Worm (Caenorhabditis elegans) whole organism, L3 larva: ENCODE measurements around the gene gtf-2F1.

Experiments
- ZK546.5 ChIP-seq: sonication (generic microtip); optimal IDR thresholded peaks from 2 replicates; lab custom pipeline; 2017; ENCODE audit warnings: missing biosample characterization, missing genetic modification characterization
- aly-2 ChIP-seq: fragments of 150-350 bp; optimal IDR thresholded peaks from 2 replicates; lab custom pipeline; 2014; ENCODE audit warnings: missing biosample characterization, missing genetic modification characterization
- ama-1 ChIP-seq: fragments of 150-350 bp; optimal IDR thresholded peaks from 2 replicates; lab custom pipeline; 2018
- ceh-28 ChIP-seq: fragments of 150-350 bp; optimal IDR thresholded peaks from 2 replicates; lab custom pipeline; 2014; ENCODE audit warnings: missing biosample characterization, missing genetic modification reagents, missing genetic modification characterization
- ceh-9 ChIP-seq: sonication (generic microtip); optimal IDR thresholded peaks from 2 replicates; lab custom pipeline; 2018; ENCODE audit warnings: missing biosample characterization, missing genetic modification characterization
- daf-12 ChIP-seq: fragments of 150-350 bp; optimal IDR thresholded peaks from 2 replicates; lab custom pipeline; 2014; ENCODE audit warnings: missing biosample characterization, missing genetic modification reagents, missing genetic modification characterization
- egl-27 ChIP-seq: sonication (generic microtip); optimal IDR thresholded peaks from 4 replicates; lab custom pipeline; 2017; ENCODE audit warnings: missing biosample characterization, missing genetic modification reagents, missing genetic modification characterization
- egl-5 ChIP-seq: fragments of 150-350 bp; optimal IDR thresholded peaks from 2 replicates; lab custom pipeline; 2017; ENCODE audit warnings: missing biosample characterization, missing genetic modification reagents, missing genetic modification characterization, inconsistent platforms
- elt-1 ChIP-seq: fragments of 150-350 bp; optimal IDR thresholded peaks from 2 replicates; lab custom pipeline; 2014; ENCODE audit warnings: missing biosample characterization, missing genetic modification characterization
- elt-2 ChIP-seq: sonication (generic microtip); optimal IDR thresholded peaks from 2 replicates; lab custom pipeline; 2016; ENCODE audit warnings: missing genetic modification reagents, mild to moderate bottlenecking, missing genetic modification characterization, missing compliant biosample characterization
- elt-3 ChIP-seq, 3 experiments: fragments of 150-350 bp in 1 of 3; sonication (generic microtip) in 2 of 3; optimal IDR thresholded peaks; 2 replicates in 2 of 3; 4 replicates in 1 of 3; lab custom pipeline; 2014 to 2017; ENCODE audit warnings: missing biosample characterization in 3 of 3, missing genetic modification characterization in 3 of 3
- eor-1 ChIP-seq, 2 experiments: fragments of 150-350 bp; optimal IDR thresholded peaks; 2 replicates each; lab custom pipeline; 2014 to 2018; ENCODE audit warnings: missing biosample characterization in 2 of 2, missing genetic modification characterization in 2 of 2
- fkh-10 ChIP-seq: sonication (generic microtip); optimal IDR thresholded peaks from 2 replicates; lab custom pipeline; 2017; ENCODE audit warnings: missing biosample characterization, missing genetic modification reagents, missing genetic modification characterization
- fkh-2 ChIP-seq: fragments of 150-350 bp; optimal IDR thresholded peaks from 2 replicates; lab custom pipeline; 2014; ENCODE audit warnings: missing biosample characterization, missing genetic modification reagents, missing genetic modification characterization
- hmg-11 ChIP-seq: sonication (generic microtip); optimal IDR thresholded peaks from 2 replicates; lab custom pipeline; 2016; ENCODE audit warnings: missing genetic modification characterization, missing compliant biosample characterization
- lin-15B ChIP-seq: fragments of 150-350 bp; optimal IDR thresholded peaks from 2 replicates; lab custom pipeline; 2014; ENCODE audit warnings: missing biosample characterization, missing genetic modification characterization
- lin-39 ChIP-seq: fragments of 150-350 bp; optimal IDR thresholded peaks from 2 replicates; lab custom pipeline; 2018; ENCODE audit warnings: missing biosample characterization, missing genetic modification reagents, missing genetic modification characterization
- lsy-12 ChIP-seq: sonication (generic microtip); optimal IDR thresholded peaks from 2 replicates; lab custom pipeline; 2016; ENCODE audit warnings: mild to moderate bottlenecking, missing genetic modification characterization, missing compliant biosample characterization
- mml-1 ChIP-seq: fragments of 150-350 bp; sonication (generic microtip); optimal IDR thresholded peaks from 3 replicates; lab custom pipeline; 2014; ENCODE audit warnings: missing biosample characterization, missing genetic modification characterization
- nfya-1 ChIP-seq: sonication (generic microtip); optimal IDR thresholded peaks from 2 replicates; lab custom pipeline; 2017; ENCODE audit warnings: missing genetic modification characterization, mild to moderate bottlenecking, missing compliant biosample characterization, antibody characterized with exemption, moderate library complexity; ENCODE audit not compliant: insufficient read depth
- nhr-11 ChIP-seq: fragments of 150-350 bp; optimal IDR thresholded peaks from 2 replicates; lab custom pipeline; 2014; ENCODE audit warnings: missing biosample characterization, missing genetic modification characterization
- nhr-12 ChIP-seq: fragments of 150-350 bp; optimal IDR thresholded peaks from 2 replicates; lab custom pipeline; 2014; ENCODE audit warnings: missing biosample characterization, missing genetic modification characterization
- nhr-23 ChIP-seq: fragments of 150-350 bp; optimal IDR thresholded peaks from 2 replicates; lab custom pipeline; 2014; ENCODE audit warnings: missing biosample characterization, missing genetic modification reagents, missing genetic modification characterization
- nhr-25 ChIP-seq: sonication (generic microtip); optimal IDR thresholded peaks from 2 replicates; lab custom pipeline; 2017; ENCODE audit warnings: missing biosample characterization, missing genetic modification characterization
- nhr-43 ChIP-seq: sonication (generic microtip); optimal IDR thresholded peaks from 2 replicates; lab custom pipeline; 2016; ENCODE audit warnings: mild to moderate bottlenecking, missing genetic modification characterization, missing compliant biosample characterization; ENCODE audit not compliant: poor library complexity, severe bottlenecking
- nhr-67 ChIP-seq: fragments of 150-350 bp; optimal IDR thresholded peaks from 2 replicates; lab custom pipeline; 2014; ENCODE audit warnings: missing biosample characterization, missing genetic modification characterization
- nhr-77 ChIP-seq: fragments of 150-350 bp; optimal IDR thresholded peaks from 2 replicates; lab custom pipeline; 2014; ENCODE audit warnings: missing biosample characterization, missing genetic modification characterization
- pha-4 ChIP-seq: fragments of 150-350 bp; optimal IDR thresholded peaks from 2 replicates; lab custom pipeline; 2014; ENCODE audit warnings: missing biosample characterization, missing genetic modification reagents, missing genetic modification characterization
- snpc-4 ChIP-seq: fragments of 150-350 bp; optimal IDR thresholded peaks from 2 replicates; lab custom pipeline; 2014; ENCODE audit warnings: missing biosample characterization, missing genetic modification characterization
- unc-62 ChIP-seq: fragments of 150-350 bp; sonication (generic microtip); optimal IDR thresholded peaks from 4 replicates; lab custom pipeline; 2014; ENCODE audit warnings: missing biosample characterization, missing genetic modification reagents, missing genetic modification characterization
- zag-1 ChIP-seq: fragments of 150-350 bp; optimal IDR thresholded peaks from 2 replicates; lab custom pipeline; 2014; ENCODE audit warnings: missing biosample characterization, missing genetic modification characterization
- ztf-11 ChIP-seq: fragments of 150-350 bp; optimal IDR thresholded peaks from 2 replicates; lab custom pipeline; 2014; ENCODE audit warnings: missing biosample characterization, missing genetic modification characterization
- ztf-4 ChIP-seq: fragments of 150-350 bp; optimal IDR thresholded peaks from 2 replicates; lab custom pipeline; 2014; ENCODE audit warnings: missing biosample characterization, missing genetic modification characterization

gtf-2F1 gene

ce11 chrII:4320455-4320854, 19.0 kb downstream of the gtf-2F1 start, which contains the start of gene Y52E8A.2:
Y52E8A.2 (plus strand) TSS chrII:4320836.
- TF ChIP-seq nhr-11 (tag; lab: Kevin White, UChicago) (no peak), fkh-2 (tag; lab: Kevin White, UChicago) (no peak), mml-1 (no peak), ceh-28 (no peak), egl-27 (tag; lab: Kevin White, UChicago) (no peak), egl-5 (no peak), ztf-11 (tag; lab: Kevin White, UChicago) (no peak)

ce11 chrII:4321766-4322165, 20.4 kb downstream of the gtf-2F1 start, which contains the start of gene Y52E8A.1:
Y52E8A.1 (plus strand) TSS chrII:4322066.
- TF ChIP-seq egl-27 (tag; lab: Kevin White, UChicago) (no peak), ceh-28 (no peak), mml-1 (no peak), nhr-25 (tag; lab: Kevin White, UChicago) (no peak), nhr-77 (no peak), snpc-4 (no peak), daf-12 (tag; lab: Kevin White, UChicago) (no peak), lin-39 (tag; lab: Kevin White, UChicago) (no peak), nhr-12 (tag; lab: Kevin White, UChicago) (no peak), nhr-23 (tag; lab: Kevin White, UChicago) (no peak), elt-3 (tag; optimal IDR thresholded peaks at IDR 0.05; lab: Kevin White, UChicago) (no peak), fkh-10 (GFP tag; lab: Kevin White, UChicago) (no peak), unc-62 (GFP tag; lab: Kevin White, UChicago) (no peak), nhr-67 (tag; lab: Kevin White, UChicago) (no peak), ama-1 (lab: Kevin White, UChicago) (no peak), ztf-11 (tag; lab: Kevin White, UChicago) (no peak)

ce11 chrII:4322871-4323270, 21.5 kb downstream of the gtf-2F1 start, which contains the start of gene H20J04.6:
H20J04.6 (plus strand) TSS chrII:4323256.
- peak; percentile 85 for TF ChIP-seq hmg-11 (tag; lab: Kevin White, UChicago)
- TF ChIP-seq elt-1 (tag; lab: Kevin White, UChicago), result no peak
- peak; percentile 43 for TF ChIP-seq nfya-1 (tag; lab: Kevin White, UChicago)
- TF ChIP-seq pha-4 (tag; lab: Kevin White, UChicago), result peak; percentile 63
- no peak for TF ChIP-seq elt-2 (tag; lab: Kevin White, UChicago)
- peak; percentile 9 for TF ChIP-seq nhr-23 (tag; lab: Kevin White, UChicago)
- TF ChIP-seq, all 47 proteins: peak for 4

- TF ChIP-seq nhr-43 (tag; lab: Kevin White, UChicago) (no peak), elt-2 (tag; lab: Kevin White, UChicago) (no peak), ztf-4 (tag; lab: Kevin White, UChicago) (no peak), ceh-9 (tag; lab: Kevin White, UChicago) (no peak), pha-4 (tag; lab: Kevin White, UChicago) (no peak), ZK546.5 (tag; lab: Kevin White, UChicago) (no peak), nfya-1 (tag; lab: Kevin White, UChicago) (no peak), eor-1 (tag; optimal IDR thresholded peaks at IDR 0.05; lab: Kevin White, UChicago) (no peak), lsy-12 (tag; lab: Kevin White, UChicago) (no peak), egl-27 (tag; lab: Kevin White, UChicago) (no peak), nhr-11 (tag; lab: Kevin White, UChicago) (no peak), nhr-12 (tag; lab: Kevin White, UChicago) (no peak), aly-2 (tag; lab: Kevin White, UChicago) (no peak), lin-15B (tag; lab: Kevin White, UChicago) (no peak)
These were observed 22.7 kb downstream of the gtf-2F1 start, which contains the start of gene mog-2 for ce11 chrII:4324061-4324460. mog-2 (plus strand) TSS chrII:4324361.

ce11 chrII:4326420-4326819, 25.0 kb downstream of the gtf-2F1 start, which contains the start of gene pfd-2:
pfd-2 (plus strand) TSS chrII:4326720.
- TF ChIP-seq pha-4 (tag; lab: Kevin White, UChicago) (no peak), zag-1 (no peak), nhr-23 (tag; lab: Kevin White, UChicago) (no peak), elt-3 (tag; optimal IDR thresholded peaks at IDR 0.05; lab: Kevin White, UChicago) (no peak), daf-12 (tag; lab: Kevin White, UChicago) (no peak)
